Fruit fly (Drosophila melanogaster) whole organism, embryonic: ENCODE data around the gene Grip91.

Experiments
- Blimp-1 ChIP-seq: fragments of 200-800 bp; sonication (Bioruptor generic); optimal IDR thresholded peaks from 3 replicates; lab custom pipeline; 2018; ENCODE audit warnings: missing biosample characterization, missing genetic modification characterization, mild to moderate bottlenecking, moderate library complexity, missing genetic modification reagents
- CG1024 ChIP-seq: fragments of 200-800 bp; sonication (Bioruptor generic); IDR thresholded peaks from 2 replicates; pipeline ENCODE4 v1.3.6; 2022; ENCODE audit warnings: missing biosample characterization, missing genetic modification characterization
- CG10462 ChIP-seq: fragments of 200-800 bp; sonication (Bioruptor generic); optimal IDR thresholded peaks from 2 replicates; lab custom pipeline; 2016; ENCODE audit warnings: missing biosample characterization, missing genetic modification characterization
- CG10543 ChIP-seq: fragments of 200-800 bp; sonication (Bioruptor generic); optimal IDR thresholded peaks from 3 replicates; lab custom pipeline; 2017; ENCODE audit warnings: missing biosample characterization, mild to moderate bottlenecking, missing genetic modification characterization, moderate library complexity
- CG10654 ChIP-seq: fragments of 200-800 bp; sonication (Bioruptor generic); optimal IDR thresholded peaks from 2 replicates; lab custom pipeline; 2016; ENCODE audit warnings: missing biosample characterization, missing genetic modification characterization
- CG11398 ChIP-seq: fragments of 200-800 bp; sonication (Bioruptor generic); optimal IDR thresholded peaks from 2 replicates; lab custom pipeline; 2016; ENCODE audit warnings: missing biosample characterization, missing genetic modification characterization
- CG11695 ChIP-seq: fragments of 200-800 bp; sonication (Bioruptor generic); IDR thresholded peaks from 3 replicates; pipeline ENCODE4 v1.3.6; 2022; ENCODE audit warnings: missing biosample characterization, missing genetic modification characterization
- CG12071 ChIP-seq: fragments of 200-800 bp; sonication (Bioruptor generic); optimal IDR thresholded peaks from 3 replicates; lab custom pipeline; 2018; ENCODE audit warnings: missing biosample characterization, mild to moderate bottlenecking, missing genetic modification characterization
- CG1233 ChIP-seq: fragments of 200-800 bp; sonication (Bioruptor generic); optimal IDR thresholded peaks from 4 replicates; lab custom pipeline; 2018; ENCODE audit warnings: missing biosample characterization, mild to moderate bottlenecking, missing genetic modification characterization
- CG13287 ChIP-seq: fragments of 200-800 bp; sonication (Bioruptor generic); IDR thresholded peaks from 2 replicates; pipeline ENCODE4 v1.3.6; 2022; ENCODE audit warnings: missing biosample characterization, missing genetic modification characterization; ENCODE audit not compliant: partially characterized antibody
- CG13775 ChIP-seq: fragments of 200-800 bp; sonication (Bioruptor generic); optimal IDR thresholded peaks from 3 replicates; lab custom pipeline; 2017; ENCODE audit warnings: missing biosample characterization, mild to moderate bottlenecking, missing genetic modification characterization
- CG14014 ChIP-seq: fragments of 200-800 bp; sonication (Bioruptor generic); IDR thresholded peaks from 2 replicates; pipeline ENCODE4 v1.3.6; 2022; ENCODE audit warnings: missing biosample characterization, missing genetic modification characterization
- CG1529 ChIP-seq: fragments of 200-800 bp; sonication (Bioruptor generic); optimal IDR thresholded peaks from 3 replicates; lab custom pipeline; 2018; ENCODE audit warnings: missing biosample characterization, missing genetic modification characterization
- CG16863 ChIP-seq: fragments of 200-800 bp; sonication (Bioruptor generic); optimal IDR thresholded peaks from 3 replicates; lab custom pipeline; 2016; ENCODE audit warnings: missing biosample characterization, missing genetic modification characterization
- CG17186 ChIP-seq: fragments of 200-800 bp; sonication (Bioruptor generic); optimal IDR thresholded peaks from 3 replicates; lab custom pipeline; 2017; ENCODE audit warnings: missing biosample characterization, missing genetic modification reagents, missing genetic modification characterization
- CG18262 ChIP-seq: fragments of 200-800 bp; optimal IDR thresholded peaks from 3 replicates; lab custom pipeline; 2019; ENCODE audit warnings: missing biosample characterization, mild to moderate bottlenecking, missing genetic modification characterization, moderate library complexity
- CG18476 ChIP-seq: fragments of 200-800 bp; sonication (Bioruptor generic); optimal IDR thresholded peaks from 2 replicates; lab custom pipeline; 2016; ENCODE audit warnings: missing biosample characterization, mild to moderate bottlenecking, missing genetic modification characterization
- CG18764 ChIP-seq: fragments of 200-800 bp; sonication (Bioruptor generic); optimal IDR thresholded peaks from 3 replicates; lab custom pipeline; 2016; ENCODE audit warnings: missing biosample characterization, missing genetic modification characterization
- CG2889 ChIP-seq: fragments of 200-800 bp; sonication (Bioruptor generic); IDR thresholded peaks from 3 replicates; pipeline ENCODE4 v1.3.6; 2022; ENCODE audit warnings: missing biosample characterization, missing genetic modification characterization
- CG30403 ChIP-seq: fragments of 200-800 bp; sonication (Bioruptor generic); optimal IDR thresholded peaks from 3 replicates; lab custom pipeline; 2016; ENCODE audit warnings: missing biosample characterization, missing genetic modification characterization
- CG34422 ChIP-seq: fragments of 200-800 bp; sonication (Bioruptor generic); IDR thresholded peaks from 3 replicates; pipeline ENCODE4 v1.3.6; 2022; ENCODE audit warnings: missing biosample characterization, missing genetic modification characterization
- CG4360 ChIP-seq: fragments of 200-800 bp; sonication (Bioruptor generic); IDR thresholded peaks from 2 replicates; pipeline ENCODE4 v1.3.6; 2022; ENCODE audit warnings: missing biosample characterization, missing genetic modification characterization
- CG4854 ChIP-seq: fragments of 200-800 bp; sonication (Bioruptor generic); optimal IDR thresholded peaks from 2 replicates; lab custom pipeline; 2016; ENCODE audit warnings: missing biosample characterization, missing genetic modification characterization, inconsistent platforms
- CG5180 ChIP-seq: fragments of 200-800 bp; sonication (Bioruptor generic); optimal IDR thresholded peaks from 3 replicates; lab custom pipeline; 2017; ENCODE audit warnings: missing biosample characterization, missing genetic modification characterization, mild to moderate bottlenecking, moderate library complexity, missing genetic modification reagents
- CG6683 ChIP-seq: fragments of 200-800 bp; sonication (Bioruptor generic); optimal IDR thresholded peaks from 2 replicates; lab custom pipeline; 2017; ENCODE audit warnings: missing biosample characterization, mild to moderate bottlenecking, missing genetic modification characterization, missing genetic modification reagents
- CG6689 ChIP-seq: fragments of 200-800 bp; sonication (Bioruptor generic); IDR thresholded peaks from 2 replicates; pipeline ENCODE4 v1.3.6; 2022; ENCODE audit warnings: missing biosample characterization, missing genetic modification characterization
- CG6854 ChIP-seq: fragments of 200-800 bp; sonication (Bioruptor generic); optimal IDR thresholded peaks from 3 replicates; lab custom pipeline; 2017; ENCODE audit warnings: missing biosample characterization, mild to moderate bottlenecking, missing genetic modification characterization
- CG7271 ChIP-seq: fragments of 200-800 bp; sonication (Bioruptor generic); optimal IDR thresholded peaks from 2 replicates; lab custom pipeline; 2018; ENCODE audit warnings: missing biosample characterization, mild to moderate bottlenecking, missing genetic modification characterization, moderate library complexity
- CG7745 ChIP-seq: fragments of 200-800 bp; sonication (Bioruptor generic); optimal IDR thresholded peaks from 2 replicates; lab custom pipeline; 2018; ENCODE audit warnings: missing biosample characterization, mild to moderate bottlenecking, missing genetic modification characterization, moderate library complexity
- CG8089 ChIP-seq: fragments of 200-800 bp; sonication (Bioruptor generic); optimal IDR thresholded peaks from 3 replicates; lab custom pipeline; 2016; ENCODE audit warnings: missing biosample characterization, missing genetic modification characterization
- Ets65A ChIP-seq: fragments of 200-800 bp; sonication (Bioruptor generic); peaks from one replicate; lab custom pipeline; 2016; ENCODE audit warnings: missing biosample characterization, missing genetic modification characterization
- Gsc ChIP-seq: fragments of 200-800 bp; sonication (Bioruptor generic); IDR thresholded peaks from 2 replicates; pipeline ENCODE4 v1.3.6; 2022; ENCODE audit warnings: missing biosample characterization, missing genetic modification characterization
- H2.0 ChIP-seq: fragments of 200-800 bp; sonication (Bioruptor generic); IDR thresholded peaks from 2 replicates; pipeline ENCODE4 v1.3.6; 2022; ENCODE audit warnings: missing biosample characterization, missing genetic modification characterization
- HLH54F ChIP-seq: fragments of 200-800 bp; sonication (Bioruptor generic); optimal IDR thresholded peaks from 3 replicates; lab custom pipeline; 2016; ENCODE audit warnings: missing biosample characterization, missing genetic modification characterization
- Mrtf ChIP-seq: fragments of 200-800 bp; sonication (Bioruptor generic); IDR thresholded peaks from 3 replicates; pipeline ENCODE4 v1.3.6; 2022; ENCODE audit warnings: missing biosample characterization, missing genetic modification characterization
- Nf-YC ChIP-seq: fragments of 200-800 bp; optimal IDR thresholded peaks from 3 replicates; lab custom pipeline; 2019; ENCODE audit warnings: missing biosample characterization, mild to moderate bottlenecking, missing genetic modification characterization, moderate library complexity
- Six4 ChIP-seq: fragments of 200-800 bp; sonication (Bioruptor generic); optimal IDR thresholded peaks from 2 replicates; lab custom pipeline; 2016; ENCODE audit warnings: missing biosample characterization, missing genetic modification characterization
- az2 ChIP-seq: fragments of 200-800 bp; sonication (Bioruptor generic); optimal IDR thresholded peaks from 3 replicates; lab custom pipeline; 2016; ENCODE audit warnings: missing biosample characterization, missing genetic modification characterization
- chif ChIP-seq, 2 experiments: fragments of 200-800 bp; sonication (Bioruptor generic); optimal IDR thresholded peaks; 3 replicates each; lab custom pipeline; 2016; ENCODE audit warnings: missing biosample characterization in 2 of 2, missing genetic modification characterization in 2 of 2
- crol ChIP-seq: fragments of 200-800 bp; sonication (Bioruptor generic); IDR thresholded peaks from 2 replicates; pipeline ENCODE4 v1.3.6; 2022; ENCODE audit warnings: missing biosample characterization, missing genetic modification characterization
- danr ChIP-seq: fragments of 200-800 bp; sonication (Bioruptor generic); IDR thresholded peaks from 2 replicates; pipeline ENCODE4 v1.3.6; 2022; ENCODE audit warnings: missing biosample characterization, missing genetic modification characterization
- en ChIP-seq: fragments of 200-800 bp; sonication (Bioruptor generic); optimal IDR thresholded peaks from 2 replicates; lab custom pipeline; 2016; ENCODE audit warnings: missing biosample characterization, missing genetic modification characterization
- gem ChIP-seq: fragments of 200-800 bp; sonication (Bioruptor generic); optimal IDR thresholded peaks from 2 replicates; lab custom pipeline; 2019; ENCODE audit warnings: missing biosample characterization, mild to moderate bottlenecking, missing genetic modification characterization, moderate library complexity
- gt ChIP-seq: fragments of 200-800 bp; sonication (Bioruptor generic); IDR thresholded peaks from 2 replicates; pipeline ENCODE4 v1.3.6; 2022; ENCODE audit warnings: missing biosample characterization, missing genetic modification characterization
- h ChIP-seq: fragments of >200 bp; optimal IDR thresholded peaks from 2 replicates; lab custom pipeline; 2017
- ham ChIP-seq: fragments of 200-800 bp; sonication (Bioruptor generic); IDR thresholded peaks from 2 replicates; pipeline ENCODE4 v1.3.6; 2022; ENCODE audit warnings: missing biosample characterization, missing genetic modification characterization
- klu ChIP-seq: fragments of 200-800 bp; sonication (Bioruptor generic); IDR thresholded peaks from 2 replicates; pipeline ENCODE4 v1.3.6; 2022; ENCODE audit warnings: missing biosample characterization, missing genetic modification characterization
- luna ChIP-seq: fragments of 200-800 bp; sonication (Bioruptor generic); optimal IDR thresholded peaks from 2 replicates; lab custom pipeline; 2016; ENCODE audit warnings: missing biosample characterization, missing genetic modification characterization
- pho ChIP-seq: fragments of 200-800 bp; sonication (Bioruptor generic); optimal IDR thresholded peaks from 2 replicates; lab custom pipeline; 2016; ENCODE audit warnings: missing biosample characterization, missing genetic modification characterization
- seq ChIP-seq: fragments of 200-800 bp; sonication (Bioruptor generic); IDR thresholded peaks from 2 replicates; pipeline ENCODE4 v1.3.6; 2022; ENCODE audit warnings: missing biosample characterization, missing genetic modification characterization
- shn ChIP-seq: fragments of 200-800 bp; sonication (Bioruptor generic); optimal IDR thresholded peaks from 3 replicates; lab custom pipeline; 2016; ENCODE audit warnings: missing biosample characterization, missing genetic modification characterization
- zfh1 ChIP-seq: fragments of 200-800 bp; sonication (Bioruptor generic); IDR thresholded peaks from 3 replicates; pipeline ENCODE4 v1.3.6; 2022; ENCODE audit warnings: missing biosample characterization, missing genetic modification characterization

Grip91 gene

DNA sequence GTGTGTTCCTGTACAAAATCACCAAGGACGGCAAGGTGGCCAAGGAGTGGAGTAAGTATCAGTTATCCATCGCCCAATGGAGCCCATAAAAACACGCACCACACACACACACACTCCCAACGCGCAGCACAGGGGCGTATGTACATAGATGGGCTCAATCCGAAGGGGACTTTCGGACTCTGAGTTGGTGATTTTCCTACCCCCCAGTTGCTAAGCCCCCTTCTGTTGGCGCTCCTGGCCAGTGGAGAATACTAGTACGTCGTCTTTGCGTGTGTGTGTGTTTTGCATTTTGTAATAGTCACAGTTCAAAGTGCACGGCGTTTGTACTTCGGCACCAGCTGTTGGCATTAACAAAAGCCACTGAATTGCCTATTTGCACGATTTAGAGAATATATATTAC is 4.4 kb downstream of the Grip91 start (continued):
- TF ChIP-seq CG2889 (GFP tag; lab: Robert Waterston, UW), result peak; percentile 71; the same call in 1 of the 3 replicates
- peak; percentile 97 for TF ChIP-seq Ets65A (GFP tag; lab: Kevin White, UChicago)
- peak; percentile 43; the same call in 1 of the 2 replicates for TF ChIP-seq CG6689
- peak; percentile 72 for TF ChIP-seq CG30403 (GFP tag; lab: Kevin White, UChicago)
- TF ChIP-seq CG7745 (tag; lab: Kevin White, UChicago), result no peak
- peak; percentile 67 to 80 for TF ChIP-seq chif (GFP tag; optimal IDR thresholded peaks at IDR 0.05; lab: Kevin White, UChicago)
- peak; percentile 89 for TF ChIP-seq Mrtf (GFP tag; lab: Robert Waterston, UW)
- TF ChIP-seq CG10654 (GFP tag; lab: Kevin White, UChicago), result peak; percentile 71
- TF ChIP-seq CG34422 (GFP tag; lab: Robert Waterston, UW), result peak; percentile 75
- 0 out of 2 replicates have a peak, but pooled peaks have one; percentile 15 for TF ChIP-seq crol (GFP tag; lab: Robert Waterston, UW)
- TF ChIP-seq zfh1 (GFP tag; lab: Robert Waterston, UW), result peak; percentile 78; the same call in 2 of the 3 replicates
- TF ChIP-seq HLH54F, result peak; percentile 84
- TF ChIP-seq gem (tag; lab: Kevin White, UChicago), result peak; percentile 81
- TF ChIP-seq CG4360 (GFP tag; lab: Robert Waterston, UW), result no peak
- peak; percentile 40 for TF ChIP-seq CG11398 (GFP tag; lab: Kevin White, UChicago)
- peak; percentile 63 for TF ChIP-seq Six4 (GFP tag; lab: Kevin White, UChicago)
- peak; percentile 70 for TF ChIP-seq shn
- no peak for TF ChIP-seq CG13775 (GFP tag; lab: Kevin White, UChicago)
- TF ChIP-seq CG10462 (GFP tag; lab: Kevin White, UChicago), result no peak
- TF ChIP-seq h (lab: Kevin White, UChicago), result no peak
- TF ChIP-seq seq, result peak; percentile 70
- peak; percentile 44; the same call in 1 of the 2 replicates for TF ChIP-seq klu
- peak; percentile 56 for TF ChIP-seq CG1233 (GFP tag; lab: Kevin White, UChicago)
- TF ChIP-seq CG7271 (tag; lab: Kevin White, UChicago), result no peak
- TF ChIP-seq CG18262, result peak; percentile 35
- TF ChIP-seq CG18764 (GFP tag; lab: Kevin White, UChicago), result peak; percentile 62
- TF ChIP-seq CG17186, result peak; percentile 34
- peak; percentile 37 for TF ChIP-seq CG1529 (GFP tag; lab: Kevin White, UChicago)
- peak; percentile 25 for TF ChIP-seq CG18476 (GFP tag; lab: Kevin White, UChicago)
- peak; percentile 82 for TF ChIP-seq az2
- no peak for TF ChIP-seq CG13287
- TF ChIP-seq CG12071, result peak; percentile 85
- TF ChIP-seq Nf-YC (tag; lab: Kevin White, UChicago), result peak; percentile 63
- no peak for TF ChIP-seq luna
- peak; percentile 64 for TF ChIP-seq Blimp-1 (GFP tag; lab: Kevin White, UChicago)
- peak; percentile 83 for TF ChIP-seq CG10543 (GFP tag; lab: Kevin White, UChicago)
- TF ChIP-seq H2.0, result peak; percentile 81
- no peak for TF ChIP-seq ham
- TF ChIP-seq CG6683 (GFP tag; lab: Kevin White, UChicago), result peak; percentile 55
- peak; percentile 58 for TF ChIP-seq CG8089 (GFP tag; lab: Kevin White, UChicago)
- TF ChIP-seq CG16863 (GFP tag; lab: Kevin White, UChicago), result peak; percentile 72
- TF ChIP-seq CG11695, result peak; percentile 72; the same call in 1 of the 3 replicates
- TF ChIP-seq gt (GFP tag; lab: Robert Waterston, UW), result peak; percentile 51; the same call in 1 of the 2 replicates
- peak; percentile 40 for TF ChIP-seq CG4854 (GFP tag; lab: Kevin White, UChicago)
- TF ChIP-seq danr (GFP tag; lab: Robert Waterston, UW), result peak; percentile 47; the same call in 1 of the 2 replicates
- no peak for TF ChIP-seq en (GFP tag; lab: Kevin White, UChicago)
- TF ChIP-seq Gsc (GFP tag; lab: Robert Waterston, UW), result no peak
- TF ChIP-seq CG6854 (GFP tag; lab: Kevin White, UChicago), result no peak
- peak; percentile 48 for TF ChIP-seq pho (GFP tag; lab: Kevin White, UChicago)
- peak; percentile 89 for TF ChIP-seq CG14014 (GFP tag; lab: Robert Waterston, UW)
- peak; percentile 67 for TF ChIP-seq CG5180 (GFP tag; lab: Kevin White, UChicago)
- peak; percentile 74 for TF ChIP-seq CG1024
